Fruit fly (Drosophila melanogaster) whole organism, prepupa: ENCODE data around the gene tsh.

Experiments used
- CG11294 ChIP-seq: fragments of 200-800 bp; sonication (Bioruptor generic); IDR thresholded peaks from 2 replicates; pipeline ENCODE4 v1.3.6; 2022; ENCODE audit warnings: missing biosample characterization, missing genetic modification characterization
- CG11762 ChIP-seq: fragments of 200-800 bp; sonication (Bioruptor generic); optimal IDR thresholded peaks from 3 replicates; lab custom pipeline; 2016; ENCODE audit warnings: missing biosample characterization, missing genetic modification characterization; ENCODE audit not compliant: insufficient read depth
- CG11902 ChIP-seq: fragments of 200-800 bp; sonication (Bioruptor generic); optimal IDR thresholded peaks from 3 replicates; lab custom pipeline; 2016; ENCODE audit warnings: missing biosample characterization, missing genetic modification characterization
- CG1621 ChIP-seq: fragments of 200-800 bp; sonication (Bioruptor generic); optimal IDR thresholded peaks from 3 replicates; lab custom pipeline; 2018; ENCODE audit warnings: missing biosample characterization, mild to moderate bottlenecking, missing genetic modification characterization
- CG16779 ChIP-seq: fragments of 200-800 bp; sonication (Bioruptor generic); optimal IDR thresholded peaks from 3 replicates; lab custom pipeline; 2017; ENCODE audit warnings: missing biosample characterization, mild to moderate bottlenecking, missing genetic modification characterization
- CG3032 ChIP-seq: fragments of 200-800 bp; optimal IDR thresholded peaks from 2 replicates; lab custom pipeline; 2019; ENCODE audit warnings: missing biosample characterization, mild to moderate bottlenecking, missing genetic modification characterization, moderate library complexity
- CG31627 ChIP-seq: fragments of 200-800 bp; sonication (Bioruptor generic); optimal IDR thresholded peaks from 3 replicates; lab custom pipeline; 2016; ENCODE audit warnings: missing biosample characterization, missing genetic modification characterization
- CG32006 ChIP-seq: fragments of 200-800 bp; sonication (Bioruptor generic); optimal IDR thresholded peaks from 3 replicates; lab custom pipeline; 2017; ENCODE audit warnings: missing biosample characterization, mild to moderate bottlenecking, missing genetic modification characterization
- CG34406 ChIP-seq: fragments of 200-800 bp; sonication (Bioruptor generic); optimal IDR thresholded peaks from 3 replicates; lab custom pipeline; 2016; ENCODE audit warnings: missing biosample characterization, missing genetic modification characterization
- CG3919 ChIP-seq: fragments of 200-800 bp; sonication (Bioruptor generic); optimal IDR thresholded peaks from 3 replicates; lab custom pipeline; 2016; ENCODE audit warnings: missing biosample characterization, missing genetic modification characterization
- CG4318 ChIP-seq: fragments of 200-800 bp; sonication (Bioruptor generic); optimal IDR thresholded peaks from 3 replicates; lab custom pipeline; 2017; ENCODE audit warnings: missing biosample characterization, mild to moderate bottlenecking, missing genetic modification characterization
- CG6163 ChIP-seq: fragments of 200-800 bp; sonication (Bioruptor generic); IDR thresholded peaks from 3 replicates; pipeline ENCODE4 v1.3.6; 2022; ENCODE audit warnings: missing biosample characterization, missing genetic modification characterization
- CG6276 ChIP-seq: fragments of 200-800 bp; sonication (Bioruptor generic); optimal IDR thresholded peaks from 2 replicates; lab custom pipeline; 2017; ENCODE audit warnings: missing biosample characterization, mild to moderate bottlenecking, missing genetic modification characterization
- CG6808 ChIP-seq: fragments of 200-800 bp; sonication (Bioruptor generic); optimal IDR thresholded peaks from 3 replicates; lab custom pipeline; 2017; ENCODE audit warnings: missing biosample characterization, missing genetic modification characterization, mild to moderate bottlenecking, moderate library complexity, missing genetic modification reagents
- CG6854 ChIP-seq: fragments of 200-800 bp; sonication (Bioruptor generic); optimal IDR thresholded peaks from 2 replicates; lab custom pipeline; 2017; ENCODE audit warnings: missing biosample characterization, mild to moderate bottlenecking, missing genetic modification characterization
- CG7368 ChIP-seq: fragments of 200-800 bp; sonication (Bioruptor generic); optimal IDR thresholded peaks from 3 replicates; lab custom pipeline; 2016; ENCODE audit warnings: missing biosample characterization, missing genetic modification characterization
- CG8119 ChIP-seq: fragments of 200-800 bp; sonication (Bioruptor generic); IDR thresholded peaks from 3 replicates; pipeline ENCODE4 v1.3.6; 2022; ENCODE audit warnings: missing biosample characterization, missing genetic modification characterization
- Eip75B ChIP-seq: fragments of 200-800 bp; sonication (Bioruptor generic); optimal IDR thresholded peaks from 3 replicates; lab custom pipeline; 2016; ENCODE audit warnings: missing biosample characterization, missing genetic modification characterization
- Eip93F ChIP-seq: fragments of 200-800 bp; sonication (Bioruptor generic); optimal IDR thresholded peaks from 2 replicates; lab custom pipeline; 2016; ENCODE audit warnings: missing biosample characterization, mild to moderate bottlenecking, missing genetic modification characterization
- Ets21C ChIP-seq: fragments of 200-800 bp; sonication (Bioruptor generic); optimal IDR thresholded peaks from 3 replicates; lab custom pipeline; 2016; ENCODE audit warnings: missing biosample characterization, missing genetic modification characterization
- Ets96B ChIP-seq: fragments of 200-800 bp; optimal IDR thresholded peaks from 2 replicates; lab custom pipeline; 2019; ENCODE audit warnings: missing biosample characterization, mild to moderate bottlenecking, missing genetic modification characterization, moderate library complexity
- Gug ChIP-seq: fragments of 200-800 bp; sonication (Bioruptor generic); IDR thresholded peaks from 2 replicates; pipeline ENCODE4 v1.3.6; 2022; ENCODE audit warnings: missing biosample characterization, missing genetic modification characterization
- Hr38 ChIP-seq: sonication (Bioruptor generic); optimal IDR thresholded peaks from 2 replicates; lab custom pipeline; 2016; ENCODE audit warnings: missing biosample characterization, missing genetic modification characterization
- Hr39 ChIP-seq: fragments of 200-800 bp; sonication (Bioruptor generic); optimal IDR thresholded peaks from 2 replicates; lab custom pipeline; 2016; ENCODE audit warnings: missing biosample characterization, missing genetic modification characterization
- Hr4 ChIP-seq: fragments of 200-800 bp; sonication (Bioruptor generic); optimal IDR thresholded peaks from 3 replicates; lab custom pipeline; 2016; ENCODE audit warnings: missing biosample characterization, missing genetic modification characterization
- Met ChIP-seq: fragments of 200-800 bp; sonication (Bioruptor generic); optimal IDR thresholded peaks from 3 replicates; lab custom pipeline; 2016; ENCODE audit warnings: missing biosample characterization, missing genetic modification characterization
- OdsH ChIP-seq: fragments of 200-800 bp; sonication (Bioruptor generic); optimal IDR thresholded peaks from 3 replicates; lab custom pipeline; 2016; ENCODE audit warnings: missing biosample characterization, missing genetic modification characterization
- Smox ChIP-seq: fragments of 200-800 bp; sonication (Bioruptor generic); optimal IDR thresholded peaks from 3 replicates; lab custom pipeline; 2016; ENCODE audit warnings: missing biosample characterization, missing genetic modification characterization
- Sox102F ChIP-seq: fragments of 200-800 bp; sonication (Bioruptor generic); optimal IDR thresholded peaks from 2 replicates; lab custom pipeline; 2016; ENCODE audit warnings: missing biosample characterization, mild to moderate bottlenecking, missing genetic modification characterization
- Sox14 ChIP-seq: fragments of 200-800 bp; sonication (Bioruptor generic); optimal IDR thresholded peaks from 3 replicates; lab custom pipeline; 2016; ENCODE audit warnings: missing biosample characterization, missing genetic modification characterization
- achi ChIP-seq: fragments of 200-800 bp; sonication (Bioruptor generic); optimal IDR thresholded peaks from 3 replicates; lab custom pipeline; 2016; ENCODE audit warnings: missing biosample characterization, missing genetic modification characterization
- cyc ChIP-seq: fragments of 200-800 bp; sonication (Bioruptor generic); optimal IDR thresholded peaks from 3 replicates; lab custom pipeline; 2016; ENCODE audit warnings: missing biosample characterization, missing genetic modification characterization
- dac ChIP-seq: fragments of 200-800 bp; sonication (Bioruptor generic); optimal IDR thresholded peaks from 2 replicates; lab custom pipeline; 2017; ENCODE audit warnings: missing biosample characterization, mild to moderate bottlenecking, missing genetic modification characterization
- dsx ChIP-seq: fragments of 200-800 bp; optimal IDR thresholded peaks from 3 replicates; lab custom pipeline; 2019; ENCODE audit warnings: missing biosample characterization, mild to moderate bottlenecking, missing genetic modification characterization, moderate library complexity; ENCODE audit not compliant: poor library complexity, severe bottlenecking
- eg ChIP-seq: fragments of 200-800 bp; sonication (Bioruptor generic); IDR thresholded peaks from 3 replicates; pipeline ENCODE4 v1.3.6; 2022; ENCODE audit warnings: missing biosample characterization, missing genetic modification characterization
- esn ChIP-seq: fragments of 200-800 bp; sonication (Bioruptor generic); optimal IDR thresholded peaks from 2 replicates; lab custom pipeline; 2016; ENCODE audit warnings: missing biosample characterization, mild to moderate bottlenecking, missing genetic modification characterization, moderate library complexity
- fd85E ChIP-seq: fragments of 200-800 bp; sonication (Bioruptor generic); optimal IDR thresholded peaks from 3 replicates; lab custom pipeline; 2016; ENCODE audit warnings: missing biosample characterization, missing genetic modification characterization
- lz ChIP-seq: fragments of 200-800 bp; sonication (Bioruptor generic); optimal IDR thresholded peaks from 3 replicates; lab custom pipeline; 2016; ENCODE audit warnings: missing biosample characterization, missing genetic modification characterization
- net ChIP-seq: fragments of 200-800 bp; sonication (Bioruptor generic); optimal IDR thresholded peaks from 3 replicates; lab custom pipeline; 2016; ENCODE audit warnings: missing biosample characterization, missing genetic modification characterization
- salr ChIP-seq, 2 experiments: fragments of 200-800 bp; sonication (Bioruptor generic); optimal IDR thresholded peaks; 3 replicates each; lab custom pipeline; 2016 to 2018; ENCODE audit warnings: missing biosample characterization in 2 of 2, missing genetic modification characterization in 2 of 2, mild to moderate bottlenecking in 1 of 2
- spab ChIP-seq: fragments of 200-800 bp; sonication (Bioruptor generic); optimal IDR thresholded peaks from 2 replicates; lab custom pipeline; 2017; ENCODE audit warnings: missing biosample characterization, mild to moderate bottlenecking, missing genetic modification characterization, missing genetic modification reagents
- ss ChIP-seq, 2 experiments: fragments of 200-800 bp; sonication (Bioruptor generic); optimal IDR thresholded peaks; 2 replicates in 1 of 2; 3 replicates in 1 of 2; lab custom pipeline; 2017 to 2018; ENCODE audit warnings: mild to moderate bottlenecking in 2 of 2, missing biosample characterization in 2 of 2, missing genetic modification characterization in 2 of 2, moderate library complexity in 1 of 2
- svp ChIP-seq: fragments of 200-800 bp; sonication (Bioruptor generic); peaks from one replicate; lab custom pipeline; 2016; ENCODE audit warnings: missing biosample characterization, missing genetic modification characterization
- vri ChIP-seq: fragments of 200-800 bp; sonication (Bioruptor generic); optimal IDR thresholded peaks from 3 replicates; lab custom pipeline; 2016; ENCODE audit warnings: missing biosample characterization, mild to moderate bottlenecking, missing genetic modification characterization

tsh gene

DNA sequence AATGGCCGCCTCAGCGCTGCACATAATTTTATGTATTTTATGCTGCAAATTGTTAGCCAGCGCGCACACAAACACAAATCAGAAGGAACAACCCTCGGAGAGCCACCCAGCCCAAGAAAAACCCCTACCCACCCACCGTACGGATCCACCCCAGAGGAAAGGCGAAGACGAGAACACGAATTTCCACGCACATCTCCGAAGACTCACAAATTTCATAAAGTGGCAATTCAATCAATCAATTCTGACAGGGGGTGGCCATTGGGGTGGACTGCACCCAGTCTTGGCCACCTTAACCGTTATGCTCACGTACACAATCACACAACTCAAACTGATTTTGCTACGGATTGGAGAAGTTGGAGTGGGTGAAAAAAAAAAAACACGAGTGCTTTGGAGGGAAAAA is 36.4 kb upstream of the tsh start:
- TF ChIP-seq CG32006 (GFP tag; lab: Kevin White, UChicago) (no peak), CG4318 (GFP tag; lab: Kevin White, UChicago) (no peak), achi (GFP tag; lab: Kevin White, UChicago) (no peak), eg (no peak), CG6808 (no peak), vri (GFP tag; lab: Kevin White, UChicago) (no peak), spab (GFP tag; lab: Kevin White, UChicago) (no peak), lz (no peak), Hr38 (GFP tag; lab: Kevin White, UChicago) (no peak), Met (no peak), Hr4 (GFP tag; lab: Kevin White, UChicago) (no peak), svp (GFP tag; lab: Kevin White, UChicago) (no peak), cyc (no peak), Ets21C (no peak), CG11294 (GFP tag; lab: Robert Waterston, UW) (no peak), Hr39 (no peak), Eip93F (GFP tag; lab: Kevin White, UChicago) (no peak), Ets96B (tag; lab: Kevin White, UChicago) (no peak), net (GFP tag; lab: Kevin White, UChicago) (no peak)

DNA sequence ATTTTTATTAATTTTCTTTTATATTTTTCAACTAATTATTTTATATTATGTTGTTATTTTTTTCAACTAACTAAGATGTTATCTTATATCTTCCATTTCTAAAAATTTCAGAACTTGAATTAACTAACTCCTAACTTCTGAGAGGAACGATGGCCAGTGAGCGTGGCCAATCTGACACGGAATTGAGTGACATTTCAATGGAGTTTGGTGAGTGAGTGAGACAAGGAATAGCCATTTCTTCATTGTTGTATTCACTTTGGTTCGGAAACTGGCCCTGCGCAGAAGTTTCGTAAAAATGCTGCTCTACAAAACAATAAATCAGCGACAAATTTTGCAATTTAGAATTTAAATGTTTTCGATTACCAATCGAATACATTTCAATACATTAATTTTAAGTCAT is 35.6 kb upstream of the tsh start:
- TF ChIP-seq ss (GFP tag; optimal IDR thresholded peaks at IDR 0.05; lab: Kevin White, UChicago) (no peak), Eip75B (no peak), CG3919 (GFP tag; lab: Kevin White, UChicago) (no peak), CG6163 (GFP tag; lab: Robert Waterston, UW) (no peak), OdsH (GFP tag; lab: Kevin White, UChicago) (no peak), CG11294 (GFP tag; lab: Robert Waterston, UW) (no peak), esn (GFP tag; lab: Kevin White, UChicago) (no peak), vri (GFP tag; lab: Kevin White, UChicago) (no peak), CG1621 (tag; lab: Kevin White, UChicago) (no peak), CG8119 (GFP tag; lab: Robert Waterston, UW) (no peak), Smox (GFP tag; lab: Kevin White, UChicago) (no peak)

DNA sequence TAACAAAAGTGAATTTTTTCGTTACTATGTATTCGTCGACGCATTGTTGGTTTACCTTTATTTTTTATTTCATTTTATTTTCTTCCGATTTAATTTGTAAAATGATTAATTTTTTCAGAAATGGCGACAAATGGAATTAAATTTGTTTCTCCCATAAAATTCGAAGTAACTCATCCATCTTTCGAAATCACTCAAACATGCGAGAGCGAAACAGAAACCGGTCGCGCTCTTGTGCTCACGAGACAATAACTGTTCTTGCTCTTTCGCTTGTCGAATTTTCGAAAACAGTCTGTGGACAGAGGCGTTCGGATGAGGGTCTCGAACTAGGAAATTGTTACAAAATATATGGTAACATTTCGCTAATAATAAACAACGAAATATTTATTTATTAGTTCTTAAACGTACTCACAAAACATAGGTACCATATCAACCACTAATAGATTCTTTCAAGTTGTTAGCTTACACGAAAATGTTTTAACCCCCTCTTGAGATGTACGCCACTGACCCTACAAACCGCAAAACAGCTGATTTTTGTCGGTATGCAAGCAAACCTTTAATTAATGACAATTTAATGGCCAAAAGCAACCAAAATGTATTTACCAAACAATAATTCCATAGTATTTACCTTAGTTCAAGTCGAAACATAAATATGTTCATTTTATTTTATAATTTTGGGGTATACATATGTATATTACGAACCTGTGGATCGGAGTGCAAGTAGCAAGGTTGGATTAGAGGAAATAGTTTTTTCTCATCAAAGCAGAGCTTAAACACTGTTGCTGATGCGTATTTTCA is 33.6 kb upstream of the tsh start:
- peak; percentile 96 for TF ChIP-seq CG8119 (GFP tag; lab: Robert Waterston, UW)
- peak; percentile 94 for TF ChIP-seq spab (GFP tag; lab: Kevin White, UChicago)
- TF ChIP-seq cyc: peak; percentile 98
- TF ChIP-seq CG34406: peak; percentile 96
- peak; percentile 98 for TF ChIP-seq CG3919 (GFP tag; lab: Kevin White, UChicago)
- peak; percentile 97 for TF ChIP-seq Sox102F
- peak; percentile 98 for TF ChIP-seq Eip75B
- TF ChIP-seq esn (GFP tag; lab: Kevin White, UChicago): peak; percentile 98
- TF ChIP-seq net (GFP tag; lab: Kevin White, UChicago): peak; percentile 97
- TF ChIP-seq salr (GFP tag; optimal IDR thresholded peaks at IDR 0.05; lab: Kevin White, UChicago): peak; percentile 95
- TF ChIP-seq fd85E (GFP tag; lab: Kevin White, UChicago): peak; percentile 91
- TF ChIP-seq Gug: peak; percentile 96
- peak; percentile 94 for TF ChIP-seq CG11294 (GFP tag; lab: Robert Waterston, UW)
- peak; percentile 94 for TF ChIP-seq dac (GFP tag; lab: Kevin White, UChicago)
- peak; percentile 97 for TF ChIP-seq Smox (GFP tag; lab: Kevin White, UChicago)
- TF ChIP-seq Sox14 (GFP tag; lab: Kevin White, UChicago): peak; percentile 98
- peak; percentile 94 for TF ChIP-seq CG6854 (GFP tag; lab: Kevin White, UChicago)
- peak; percentile 98 for TF ChIP-seq CG31627 (GFP tag; lab: Kevin White, UChicago)
- peak; percentile 96 for TF ChIP-seq achi (GFP tag; lab: Kevin White, UChicago)
- peak; percentile 88 for TF ChIP-seq Eip93F (GFP tag; lab: Kevin White, UChicago)
- peak; percentile 92 for TF ChIP-seq CG6276 (GFP tag; lab: Kevin White, UChicago)
- peak; percentile 98 for TF ChIP-seq CG3032 (tag; lab: Kevin White, UChicago)
- peak; percentile 98 for TF ChIP-seq OdsH (GFP tag; lab: Kevin White, UChicago)
- peak; percentile 92 for TF ChIP-seq CG16779 (tag; lab: Kevin White, UChicago)
- TF ChIP-seq CG7368 (GFP tag; lab: Kevin White, UChicago): peak; percentile 96
- TF ChIP-seq CG6808: peak; percentile 95
- peak; percentile 97 for TF ChIP-seq CG32006 (GFP tag; lab: Kevin White, UChicago)
- TF ChIP-seq CG11902 (GFP tag; lab: Kevin White, UChicago): peak; percentile 95
- TF ChIP-seq vri (GFP tag; lab: Kevin White, UChicago): peak; percentile 96
- TF ChIP-seq svp (GFP tag; lab: Kevin White, UChicago): peak; percentile 99
- peak; percentile 95 for TF ChIP-seq CG11762 (GFP tag; lab: Kevin White, UChicago)
- peak; percentile 98 for TF ChIP-seq Met
- peak; percentile 96 for TF ChIP-seq dsx
